Fruit fly (Drosophila melanogaster) whole organism, prepupa: ENCODE results near the gene Srrm1.

Experiments
- CG10631 ChIP-seq: fragments of 200-800 bp; sonication (Bioruptor generic); optimal IDR thresholded peaks from 2 replicates; lab custom pipeline; 2016; ENCODE audit warnings: missing biosample characterization, missing genetic modification characterization
- CG10669 ChIP-seq: fragments of 200-800 bp; sonication (Bioruptor generic); optimal IDR thresholded peaks from 3 replicates; lab custom pipeline; 2018; ENCODE audit warnings: missing biosample characterization, mild to moderate bottlenecking, missing genetic modification characterization, moderate library complexity
- CG11294 ChIP-seq: fragments of 200-800 bp; sonication (Bioruptor generic); IDR thresholded peaks from 2 replicates; pipeline ENCODE4 v1.3.6; 2022; ENCODE audit warnings: missing biosample characterization, missing genetic modification characterization
- CG11902 ChIP-seq: fragments of 200-800 bp; sonication (Bioruptor generic); optimal IDR thresholded peaks from 3 replicates; lab custom pipeline; 2016; ENCODE audit warnings: missing biosample characterization, missing genetic modification characterization
- CG1621 ChIP-seq: fragments of 200-800 bp; sonication (Bioruptor generic); optimal IDR thresholded peaks from 3 replicates; lab custom pipeline; 2018; ENCODE audit warnings: missing biosample characterization, mild to moderate bottlenecking, missing genetic modification characterization
- CG16779 ChIP-seq: fragments of 200-800 bp; sonication (Bioruptor generic); optimal IDR thresholded peaks from 3 replicates; lab custom pipeline; 2017; ENCODE audit warnings: missing biosample characterization, mild to moderate bottlenecking, missing genetic modification characterization
- CG32006 ChIP-seq: fragments of 200-800 bp; sonication (Bioruptor generic); optimal IDR thresholded peaks from 3 replicates; lab custom pipeline; 2017; ENCODE audit warnings: missing biosample characterization, mild to moderate bottlenecking, missing genetic modification characterization
- CG34406 ChIP-seq: fragments of 200-800 bp; sonication (Bioruptor generic); optimal IDR thresholded peaks from 3 replicates; lab custom pipeline; 2016; ENCODE audit warnings: missing biosample characterization, missing genetic modification characterization
- CG4318 ChIP-seq: fragments of 200-800 bp; sonication (Bioruptor generic); optimal IDR thresholded peaks from 3 replicates; lab custom pipeline; 2017; ENCODE audit warnings: missing biosample characterization, mild to moderate bottlenecking, missing genetic modification characterization
- CG6163 ChIP-seq: fragments of 200-800 bp; sonication (Bioruptor generic); IDR thresholded peaks from 3 replicates; pipeline ENCODE4 v1.3.6; 2022; ENCODE audit warnings: missing biosample characterization, missing genetic modification characterization
- CG6792 ChIP-seq: fragments of 200-800 bp; sonication (Bioruptor generic); optimal IDR thresholded peaks from 3 replicates; lab custom pipeline; 2016; ENCODE audit warnings: missing biosample characterization, missing genetic modification characterization
- CG6808 ChIP-seq: fragments of 200-800 bp; sonication (Bioruptor generic); optimal IDR thresholded peaks from 3 replicates; lab custom pipeline; 2017; ENCODE audit warnings: missing biosample characterization, missing genetic modification characterization, mild to moderate bottlenecking, moderate library complexity, missing genetic modification reagents
- CG7368 ChIP-seq: fragments of 200-800 bp; sonication (Bioruptor generic); optimal IDR thresholded peaks from 3 replicates; lab custom pipeline; 2016; ENCODE audit warnings: missing biosample characterization, missing genetic modification characterization
- CG8119 ChIP-seq: fragments of 200-800 bp; sonication (Bioruptor generic); IDR thresholded peaks from 3 replicates; pipeline ENCODE4 v1.3.6; 2022; ENCODE audit warnings: missing biosample characterization, missing genetic modification characterization
- CG8319 ChIP-seq: fragments of 200-800 bp; sonication (Bioruptor generic); optimal IDR thresholded peaks from 3 replicates; lab custom pipeline; 2016; ENCODE audit warnings: missing biosample characterization, missing genetic modification characterization
- CG8632 ChIP-seq: fragments of 200-800 bp; sonication (Bioruptor generic); optimal IDR thresholded peaks from 3 replicates; lab custom pipeline; 2016; ENCODE audit warnings: missing biosample characterization, missing genetic modification characterization
- CG9139 ChIP-seq: fragments of 200-800 bp; sonication (Bioruptor generic); optimal IDR thresholded peaks from 3 replicates; lab custom pipeline; 2017; ENCODE audit warnings: missing biosample characterization, mild to moderate bottlenecking, missing genetic modification characterization
- Eip75B ChIP-seq: fragments of 200-800 bp; sonication (Bioruptor generic); optimal IDR thresholded peaks from 3 replicates; lab custom pipeline; 2016; ENCODE audit warnings: missing biosample characterization, missing genetic modification characterization
- Eip78C ChIP-seq: fragments of 200-800 bp; sonication (Bioruptor generic); peaks from one replicate; lab custom pipeline; 2016; ENCODE audit warnings: missing biosample characterization, missing genetic modification characterization
- Eip93F ChIP-seq: fragments of 200-800 bp; sonication (Bioruptor generic); optimal IDR thresholded peaks from 2 replicates; lab custom pipeline; 2016; ENCODE audit warnings: missing biosample characterization, mild to moderate bottlenecking, missing genetic modification characterization
- Ets21C ChIP-seq: fragments of 200-800 bp; sonication (Bioruptor generic); optimal IDR thresholded peaks from 3 replicates; lab custom pipeline; 2016; ENCODE audit warnings: missing biosample characterization, missing genetic modification characterization
- Ets96B ChIP-seq: fragments of 200-800 bp; optimal IDR thresholded peaks from 2 replicates; lab custom pipeline; 2019; ENCODE audit warnings: missing biosample characterization, mild to moderate bottlenecking, missing genetic modification characterization, moderate library complexity
- Gug ChIP-seq: fragments of 200-800 bp; sonication (Bioruptor generic); IDR thresholded peaks from 2 replicates; pipeline ENCODE4 v1.3.6; 2022; ENCODE audit warnings: missing biosample characterization, missing genetic modification characterization
- Hr38 ChIP-seq: sonication (Bioruptor generic); optimal IDR thresholded peaks from 2 replicates; lab custom pipeline; 2016; ENCODE audit warnings: missing biosample characterization, missing genetic modification characterization
- Hr39 ChIP-seq: fragments of 200-800 bp; sonication (Bioruptor generic); optimal IDR thresholded peaks from 2 replicates; lab custom pipeline; 2016; ENCODE audit warnings: missing biosample characterization, missing genetic modification characterization
- Hr4 ChIP-seq: fragments of 200-800 bp; sonication (Bioruptor generic); optimal IDR thresholded peaks from 3 replicates; lab custom pipeline; 2016; ENCODE audit warnings: missing biosample characterization, missing genetic modification characterization
- Lpt ChIP-seq: fragments of 200-800 bp; sonication (Bioruptor generic); optimal IDR thresholded peaks from 3 replicates; lab custom pipeline; 2016; ENCODE audit warnings: missing biosample characterization, missing genetic modification characterization
- Met ChIP-seq: fragments of 200-800 bp; sonication (Bioruptor generic); optimal IDR thresholded peaks from 3 replicates; lab custom pipeline; 2016; ENCODE audit warnings: missing biosample characterization, missing genetic modification characterization
- OdsH ChIP-seq: fragments of 200-800 bp; sonication (Bioruptor generic); optimal IDR thresholded peaks from 3 replicates; lab custom pipeline; 2016; ENCODE audit warnings: missing biosample characterization, missing genetic modification characterization
- Smox ChIP-seq: fragments of 200-800 bp; sonication (Bioruptor generic); optimal IDR thresholded peaks from 3 replicates; lab custom pipeline; 2016; ENCODE audit warnings: missing biosample characterization, missing genetic modification characterization
- Sox14 ChIP-seq: fragments of 200-800 bp; sonication (Bioruptor generic); optimal IDR thresholded peaks from 3 replicates; lab custom pipeline; 2016; ENCODE audit warnings: missing biosample characterization, missing genetic modification characterization
- Sox15 ChIP-seq: fragments of 200-800 bp; sonication (Bioruptor generic); optimal IDR thresholded peaks from 3 replicates; lab custom pipeline; 2016; ENCODE audit warnings: missing biosample characterization, missing genetic modification characterization
- achi ChIP-seq: fragments of 200-800 bp; sonication (Bioruptor generic); optimal IDR thresholded peaks from 3 replicates; lab custom pipeline; 2016; ENCODE audit warnings: missing biosample characterization, missing genetic modification characterization
- cyc ChIP-seq: fragments of 200-800 bp; sonication (Bioruptor generic); optimal IDR thresholded peaks from 3 replicates; lab custom pipeline; 2016; ENCODE audit warnings: missing biosample characterization, missing genetic modification characterization
- esn ChIP-seq: fragments of 200-800 bp; sonication (Bioruptor generic); optimal IDR thresholded peaks from 2 replicates; lab custom pipeline; 2016; ENCODE audit warnings: missing biosample characterization, mild to moderate bottlenecking, missing genetic modification characterization, moderate library complexity
- fd59A ChIP-seq: fragments of 200-800 bp; sonication (Bioruptor generic); optimal IDR thresholded peaks from 2 replicates; lab custom pipeline; 2017; ENCODE audit warnings: missing biosample characterization, mild to moderate bottlenecking, missing genetic modification characterization, missing genetic modification reagents
- fd85E ChIP-seq: fragments of 200-800 bp; sonication (Bioruptor generic); optimal IDR thresholded peaks from 3 replicates; lab custom pipeline; 2016; ENCODE audit warnings: missing biosample characterization, missing genetic modification characterization
- net ChIP-seq: fragments of 200-800 bp; sonication (Bioruptor generic); optimal IDR thresholded peaks from 3 replicates; lab custom pipeline; 2016; ENCODE audit warnings: missing biosample characterization, missing genetic modification characterization
- pdm3 ChIP-seq: fragments of 200-800 bp; sonication (Bioruptor generic); optimal IDR thresholded peaks from 3 replicates; lab custom pipeline; 2016; ENCODE audit warnings: missing biosample characterization, missing genetic modification characterization
- salr ChIP-seq, 2 experiments: fragments of 200-800 bp; sonication (Bioruptor generic); optimal IDR thresholded peaks; 3 replicates each; lab custom pipeline; 2016 to 2018; ENCODE audit warnings: missing biosample characterization in 2 of 2, missing genetic modification characterization in 2 of 2, mild to moderate bottlenecking in 1 of 2
- spab ChIP-seq: fragments of 200-800 bp; sonication (Bioruptor generic); optimal IDR thresholded peaks from 2 replicates; lab custom pipeline; 2017; ENCODE audit warnings: missing biosample characterization, mild to moderate bottlenecking, missing genetic modification characterization, missing genetic modification reagents
- ss ChIP-seq, 2 experiments: fragments of 200-800 bp; sonication (Bioruptor generic); optimal IDR thresholded peaks; 2 replicates in 1 of 2; 3 replicates in 1 of 2; lab custom pipeline; 2017 to 2018; ENCODE audit warnings: mild to moderate bottlenecking in 2 of 2, missing biosample characterization in 2 of 2, missing genetic modification characterization in 2 of 2, moderate library complexity in 1 of 2
- svp ChIP-seq: fragments of 200-800 bp; sonication (Bioruptor generic); peaks from one replicate; lab custom pipeline; 2016; ENCODE audit warnings: missing biosample characterization, missing genetic modification characterization
- topi ChIP-seq: fragments of 200-800 bp; sonication (Bioruptor generic); optimal IDR thresholded peaks from 3 replicates; lab custom pipeline; 2016; ENCODE audit warnings: missing biosample characterization, missing genetic modification characterization
- vri ChIP-seq: fragments of 200-800 bp; sonication (Bioruptor generic); optimal IDR thresholded peaks from 3 replicates; lab custom pipeline; 2016; ENCODE audit warnings: missing biosample characterization, mild to moderate bottlenecking, missing genetic modification characterization

Srrm1 gene

dm6 chr3L:13017803-13018324, 18.8 kb upstream of the Srrm1 start, which contains the start of the genes mRpL20 and Icmt (continued):
- TF ChIP-seq pdm3 (GFP tag; lab: Kevin White, UChicago): peak; percentile 87
- peak; percentile 82 for TF ChIP-seq fd59A (GFP tag; lab: Kevin White, UChicago)
- TF ChIP-seq Sox15: peak; percentile 91
- peak; percentile 83 to 89 for TF ChIP-seq salr (GFP tag; optimal IDR thresholded peaks at IDR 0.05; lab: Kevin White, UChicago)
- TF ChIP-seq CG8319 (GFP tag; lab: Kevin White, UChicago): peak; percentile 76
- peak; percentile 90 for TF ChIP-seq CG1621 (tag; lab: Kevin White, UChicago)
- TF ChIP-seq CG9139 (GFP tag; lab: Kevin White, UChicago): peak; percentile 73
- TF ChIP-seq cyc (GFP tag; lab: Kevin White, UChicago): peak; percentile 76
- TF ChIP-seq fd85E: peak; percentile 35
- TF ChIP-seq CG10631 (GFP tag; lab: Kevin White, UChicago): peak; percentile 97
- TF ChIP-seq Eip93F (GFP tag; lab: Kevin White, UChicago): peak; percentile 81
- TF ChIP-seq ss (GFP tag; optimal IDR thresholded peaks at IDR 0.05; lab: Kevin White, UChicago): peak; percentile 85 to 91
- TF ChIP-seq net (GFP tag; lab: Kevin White, UChicago): peak; percentile 91
- peak; percentile 81 for TF ChIP-seq Hr39 (GFP tag; lab: Kevin White, UChicago)
- TF ChIP-seq achi: peak; percentile 95

dm6 chr3L:13019249-13019956, 17.2 kb upstream of the Srrm1 start:
- TF ChIP-seq svp (GFP tag; lab: Kevin White, UChicago) (peak; percentile 78), CG34406 (no peak)

dm6 chr3L:13021727-13022126, 14.9 kb upstream of the Srrm1 start:
- TF ChIP-seq Eip93F (GFP tag; lab: Kevin White, UChicago) (peak; percentile 72), achi (peak; percentile 43), fd59A (GFP tag; lab: Kevin White, UChicago) (no peak), esn (GFP tag; lab: Kevin White, UChicago) (peak; percentile 83), CG11294 (no peak), CG6792 (GFP tag; lab: Kevin White, UChicago) (peak; percentile 65), Ets21C (GFP tag; lab: Kevin White, UChicago) (peak; percentile 60), CG6808 (GFP tag; lab: Kevin White, UChicago) (no peak), CG8319 (GFP tag; lab: Kevin White, UChicago) (peak; percentile 43), CG16779 (no peak), svp (GFP tag; lab: Kevin White, UChicago) (peak; percentile 97), topi (GFP tag; lab: Kevin White, UChicago) (peak; percentile 73), vri (peak; percentile 59), CG11902 (peak; percentile 36), Smox (GFP tag; lab: Kevin White, UChicago) (peak; percentile 75), OdsH (GFP tag; lab: Kevin White, UChicago) (peak; percentile 54), Hr38 (GFP tag; lab: Kevin White, UChicago) (no peak), Hr4 (peak; percentile 28), CG34406 (peak; percentile 47), Ets96B (tag; lab: Kevin White, UChicago) (no peak), CG8119 (GFP tag; lab: Robert Waterston, UW) (no peak), ss (GFP tag; optimal IDR thresholded peaks at IDR 0.05; lab: Kevin White, UChicago) (no peak), salr (GFP tag; optimal IDR thresholded peaks at IDR 0.05; lab: Kevin White, UChicago) (peak in 1 of 2 experiments; percentile 32), Lpt (no peak), Sox14 (GFP tag; lab: Kevin White, UChicago) (peak; percentile 53), spab (no peak), Hr39 (GFP tag; lab: Kevin White, UChicago) (peak; percentile 79), CG7368 (peak; percentile 53), CG4318 (no peak), cyc (GFP tag; lab: Kevin White, UChicago) (peak; percentile 60), Gug (GFP tag; lab: Robert Waterston, UW) (0 out of 2 replicates have a peak, but pooled peaks have one; percentile 27), CG10669 (GFP tag; lab: Kevin White, UChicago) (no peak), CG8632 (peak; percentile 57), CG32006 (GFP tag; lab: Kevin White, UChicago) (no peak), CG9139 (GFP tag; lab: Kevin White, UChicago) (no peak), Met (GFP tag; lab: Kevin White, UChicago) (peak; percentile 71), Eip75B (GFP tag; lab: Kevin White, UChicago) (peak; percentile 45), CG6163 (GFP tag; lab: Robert Waterston, UW) (0 out of 3 replicates have a peak, but pooled peaks have one; percentile 14), Eip78C (GFP tag; lab: Kevin White, UChicago) (peak; percentile 77)
